Worm (Caenorhabditis elegans) whole organism, L1 larva: ENCODE measurements around the gene C49H3.3.

Experiments
- F16B12.6 ChIP-seq: fragments of 150-350 bp; optimal IDR thresholded peaks from 2 replicates; lab custom pipeline; 2014; ENCODE audit warnings: missing biosample characterization, missing genetic modification characterization
- Y116A8C.19 ChIP-seq: sonication (generic microtip); optimal IDR thresholded peaks from 2 replicates; lab custom pipeline; 2016; ENCODE audit warnings: missing compliant biosample characterization, missing genetic modification characterization, borderline replicate concordance
- aha-1 ChIP-seq: fragments of 150-350 bp; optimal IDR thresholded peaks from 2 replicates; lab custom pipeline; 2014; ENCODE audit warnings: missing biosample characterization, missing genetic modification characterization
- alr-1 ChIP-seq: fragments of 200-800 bp; sonication (Bioruptor generic); optimal IDR thresholded peaks from 2 replicates; lab custom pipeline; 2018; ENCODE audit warnings: borderline replicate concordance, mild to moderate bottlenecking, missing genetic modification characterization, missing compliant biosample characterization
- aly-2 ChIP-seq: fragments of 150-350 bp; optimal IDR thresholded peaks from 2 replicates; lab custom pipeline; 2014; ENCODE audit warnings: missing biosample characterization, missing genetic modification characterization
- ama-1 ChIP-seq: fragments of 150-350 bp; optimal IDR thresholded peaks from 2 replicates; lab custom pipeline; 2014
- ceh-63 ChIP-seq: fragments of 200-800 bp; sonication (Bioruptor generic); optimal IDR thresholded peaks from 2 replicates; lab custom pipeline; 2018; ENCODE audit warnings: mild to moderate bottlenecking, missing genetic modification characterization, missing compliant biosample characterization
- ceh-8 ChIP-seq: fragments of 200-800 bp; sonication (Bioruptor generic); optimal IDR thresholded peaks from 2 replicates; lab custom pipeline; 2018; ENCODE audit warnings: mild to moderate bottlenecking, missing genetic modification characterization, moderate library complexity, missing compliant biosample characterization
- ceh-82 ChIP-seq, 3 experiments: fragments of 150-350 bp in 1 of 3; sonication (generic microtip) in 2 of 3; optimal IDR thresholded peaks; 2 replicates each; lab custom pipeline; 2014 to 2017; ENCODE audit warnings: missing biosample characterization in 3 of 3, missing genetic modification characterization in 3 of 3
- ceh-88 ChIP-seq: fragments of 200-800 bp; sonication (Bioruptor generic); IDR thresholded peaks from 2 replicates; pipeline ENCODE4 v1.3.6; 2022; ENCODE audit warnings: missing genetic modification characterization, missing compliant biosample characterization
- ces-1 ChIP-seq: fragments of 150-350 bp; optimal IDR thresholded peaks from 2 replicates; lab custom pipeline; 2014; ENCODE audit warnings: missing biosample characterization, missing genetic modification reagents, missing genetic modification characterization
- dpl-1 ChIP-seq, 3 experiments: fragments of 150-350 bp in 2 of 3; sonication (generic microtip) in 1 of 3; optimal IDR thresholded peaks; 2 replicates each; lab custom pipeline; 2014 to 2017; ENCODE audit warnings: missing biosample characterization in 3 of 3, missing genetic modification characterization in 3 of 3, missing genetic modification reagents in 3 of 3
- efl-1 ChIP-seq, 4 experiments: fragments of 150-350 bp; optimal IDR thresholded peaks in 3 of 4; peaks in 1 of 4; 1 replicate in 1 of 4; 2 replicates in 3 of 4; lab custom pipeline; 2014; ENCODE audit warnings: missing biosample characterization in 2 of 4, missing genetic modification characterization in 2 of 4, missing genetic modification reagents in 2 of 4
- efl-3 ChIP-seq: fragments of 200-800 bp; sonication (Bioruptor generic); optimal IDR thresholded peaks from 2 replicates; lab custom pipeline; 2018; ENCODE audit warnings: mild to moderate bottlenecking, missing genetic modification characterization, missing compliant biosample characterization
- egl-13 ChIP-seq: sonication (generic microtip); optimal IDR thresholded peaks from 2 replicates; lab custom pipeline; 2016; ENCODE audit warnings: missing genotype, missing genetic modification reagents, missing genetic modification characterization, missing compliant biosample characterization
- egl-27 ChIP-seq, 2 experiments: fragments of 150-350 bp in 1 of 2; sonication (generic microtip); optimal IDR thresholded peaks; 3 replicates each; lab custom pipeline; 2017 to 2018; ENCODE audit warnings: missing biosample characterization in 2 of 2, missing genetic modification characterization in 2 of 2, missing genetic modification reagents in 2 of 2
- elt-3 ChIP-seq, 6 experiments: fragments of 150-350 bp in 1 of 6; sonication (generic microtip); optimal IDR thresholded peaks; 2 replicates each; lab custom pipeline; 2017 to 2018; ENCODE audit warnings: missing biosample characterization in 6 of 6, missing genetic modification characterization in 6 of 6, inconsistent platforms in 1 of 6
- ets-5 ChIP-seq: fragments of 200-800 bp; sonication (Bioruptor generic); IDR thresholded peaks from 2 replicates; pipeline ENCODE4 v1.3.6; 2022; ENCODE audit warnings: missing genetic modification characterization, missing compliant biosample characterization
- fkh-4 ChIP-seq: sonication (generic microtip); optimal IDR thresholded peaks from 2 replicates; lab custom pipeline; 2016; ENCODE audit warnings: missing compliant biosample characterization, missing genetic modification characterization, borderline replicate concordance
- fos-1 ChIP-seq: fragments of 150-350 bp; optimal IDR thresholded peaks from 2 replicates; lab custom pipeline; 2014; ENCODE audit warnings: missing biosample characterization, missing genetic modification characterization
- grh-1 ChIP-seq: fragments of 200-800 bp; sonication (Bioruptor generic); IDR thresholded peaks from 2 replicates; pipeline ENCODE4 v1.3.6; 2022; ENCODE audit warnings: missing genetic modification reagents, missing genetic modification characterization, missing compliant biosample characterization
- hlh-17 ChIP-seq: fragments of 200-800 bp; sonication (Bioruptor generic); optimal IDR thresholded peaks from 2 replicates; lab custom pipeline; 2018; ENCODE audit warnings: missing genetic modification characterization, mild to moderate bottlenecking, missing compliant biosample characterization, moderate library complexity, borderline replicate concordance
- hpl-2 ChIP-seq: fragments of 150-350 bp; optimal IDR thresholded peaks from 2 replicates; lab custom pipeline; 2014; ENCODE audit warnings: missing biosample characterization, missing genetic modification reagents, missing genetic modification characterization
- jun-1 ChIP-seq: fragments of 150-350 bp; optimal IDR thresholded peaks from 2 replicates; lab custom pipeline; 2014; ENCODE audit warnings: missing biosample characterization, missing genetic modification reagents, missing genetic modification characterization
- lin-13 ChIP-seq: fragments of 150-350 bp; optimal IDR thresholded peaks from 2 replicates; lab custom pipeline; 2014; ENCODE audit warnings: missing biosample characterization, missing genetic modification reagents, missing genetic modification characterization
- lin-14 ChIP-seq: fragments of 200-800 bp; sonication (Bioruptor generic); optimal IDR thresholded peaks from 2 replicates; lab custom pipeline; 2018; ENCODE audit warnings: mild to moderate bottlenecking, missing genetic modification characterization, moderate library complexity, missing compliant biosample characterization
- lsy-2 ChIP-seq, 2 experiments: fragments of 150-350 bp; optimal IDR thresholded peaks; 2 replicates each; lab custom pipeline; 2014; ENCODE audit warnings: missing biosample characterization in 2 of 2, missing genetic modification characterization in 2 of 2
- mdl-1 ChIP-seq, 2 experiments: fragments of 150-350 bp; optimal IDR thresholded peaks; 2 replicates each; lab custom pipeline; 2014 to 2017; ENCODE audit warnings: missing biosample characterization in 2 of 2, missing genetic modification characterization in 2 of 2, inconsistent platforms in 1 of 2
- mef-2 ChIP-seq: fragments of 150-350 bp; optimal IDR thresholded peaks from 2 replicates; lab custom pipeline; 2014; ENCODE audit warnings: missing biosample characterization, missing genetic modification characterization
- nhr-11 ChIP-seq: fragments of 150-350 bp; optimal IDR thresholded peaks from 2 replicates; lab custom pipeline; 2014; ENCODE audit warnings: missing biosample characterization, missing genetic modification characterization
- nhr-28 ChIP-seq: fragments of 150-350 bp; optimal IDR thresholded peaks from 2 replicates; lab custom pipeline; 2014; ENCODE audit warnings: missing biosample characterization, missing genetic modification characterization
- nhr-71 ChIP-seq: sonication (generic microtip); optimal IDR thresholded peaks from 2 replicates; lab custom pipeline; 2016; ENCODE audit warnings: mild to moderate bottlenecking, missing genetic modification characterization, moderate library complexity, missing compliant biosample characterization
- nhr-77 ChIP-seq: fragments of 150-350 bp; optimal IDR thresholded peaks from 2 replicates; lab custom pipeline; 2014; ENCODE audit warnings: missing biosample characterization, missing genetic modification characterization
- nhr-84 ChIP-seq: sonication (generic microtip); optimal IDR thresholded peaks from 2 replicates; lab custom pipeline; 2017; ENCODE audit warnings: missing biosample characterization, missing genetic modification characterization
- pag-3 ChIP-seq: sonication (generic microtip); optimal IDR thresholded peaks from 2 replicates; lab custom pipeline; 2017; ENCODE audit warnings: missing genetic modification characterization, mild to moderate bottlenecking, missing compliant biosample characterization, antibody characterized with exemption, borderline replicate concordance; ENCODE audit not compliant: insufficient read depth
- pax-3 ChIP-seq: fragments of 200-800 bp; sonication (Bioruptor generic); optimal IDR thresholded peaks from 2 replicates; lab custom pipeline; 2018; ENCODE audit warnings: mild to moderate bottlenecking, missing genetic modification characterization, moderate library complexity, missing compliant biosample characterization
- pqm-1 ChIP-seq: sonication (generic microtip); optimal IDR thresholded peaks from 3 replicates; lab custom pipeline; 2017; ENCODE audit warnings: missing biosample characterization, missing genetic modification characterization
- snu-23 ChIP-seq: sonication (generic microtip); optimal IDR thresholded peaks from 2 replicates; lab custom pipeline; 2016; ENCODE audit warnings: missing genetic modification characterization, missing compliant biosample characterization
- sptf-1 ChIP-seq: fragments of 150-350 bp; optimal IDR thresholded peaks from 2 replicates; lab custom pipeline; 2014; ENCODE audit warnings: missing biosample characterization, missing genetic modification characterization
- swsn-7 ChIP-seq: sonication (generic microtip); optimal IDR thresholded peaks from 2 replicates; lab custom pipeline; 2016; ENCODE audit warnings: missing genetic modification characterization, missing compliant biosample characterization
- tbx-2 ChIP-seq: sonication (generic microtip); optimal IDR thresholded peaks from 2 replicates; lab custom pipeline; 2016; ENCODE audit warnings: missing genetic modification characterization, missing compliant biosample characterization
- tlp-1 ChIP-seq: fragments of 150-350 bp; optimal IDR thresholded peaks from 2 replicates; lab custom pipeline; 2014; ENCODE audit warnings: missing biosample characterization, missing genetic modification characterization
- unc-130 ChIP-seq: fragments of 150-350 bp; optimal IDR thresholded peaks from 2 replicates; lab custom pipeline; 2017; ENCODE audit warnings: missing biosample characterization, missing genetic modification characterization, inconsistent platforms
- unc-30 ChIP-seq: sonication (generic microtip); optimal IDR thresholded peaks from 2 replicates; lab custom pipeline; 2017; ENCODE audit warnings: missing biosample characterization, missing genetic modification characterization
- unc-98 ChIP-seq: fragments of 200-800 bp; sonication (Bioruptor generic); IDR thresholded peaks from 2 replicates; pipeline ENCODE4 v1.3.6; 2022; ENCODE audit warnings: missing genetic modification characterization, missing compliant biosample characterization
- zip-4 ChIP-seq: fragments of 200-800 bp; sonication (Bioruptor generic); optimal IDR thresholded peaks from 2 replicates; lab custom pipeline; 2018; ENCODE audit warnings: mild to moderate bottlenecking, missing genetic modification characterization, moderate library complexity, missing compliant biosample characterization
- ztf-11 ChIP-seq, 2 experiments: sonication (generic microtip); optimal IDR thresholded peaks; 2 replicates each; lab custom pipeline; 2016 to 2017; ENCODE audit warnings: missing genetic modification characterization in 2 of 2, missing biosample characterization in 1 of 2, missing compliant biosample characterization in 1 of 2
- ztf-4 ChIP-seq: fragments of 150-350 bp; optimal IDR thresholded peaks from 2 replicates; lab custom pipeline; 2014; ENCODE audit warnings: missing biosample characterization, missing genetic modification characterization

The C49H3.3 gene

ce11 chrIV:7909455-7910141 is 14.6 kb upstream of the C49H3.3 start (continued):
- no peak for TF ChIP-seq fos-1 (tag; lab: Kevin White, UChicago)
- no peak for TF ChIP-seq zip-4
- no peak for TF ChIP-seq aly-2 (tag; lab: Kevin White, UChicago)
- TF ChIP-seq lin-13 = no peak
- TF ChIP-seq F16B12.6 = no peak
- no peak for TF ChIP-seq efl-3 (GFP tag; lab: Kevin White, UChicago)
- TF ChIP-seq hpl-2 = no peak
- no peak for TF ChIP-seq ceh-63 (GFP tag; lab: Kevin White, UChicago)
- no peak for TF ChIP-seq grh-1 (GFP tag; lab: Robert Waterston, UW)
- TF ChIP-seq sptf-1 (tag; lab: Kevin White, UChicago) = no peak
- no peak for TF ChIP-seq nhr-84
- TF ChIP-seq tlp-1 = no peak
- no peak for TF ChIP-seq mef-2
- no peak for TF ChIP-seq pqm-1 (tag; lab: Kevin White, UChicago)
- peak; percentile 41 for TF ChIP-seq egl-13 (tag; lab: Kevin White, UChicago)
- no peak for TF ChIP-seq nhr-77 (tag; lab: Kevin White, UChicago)
- TF ChIP-seq ceh-8 (GFP tag; lab: Kevin White, UChicago) = no peak
- peak in 1 of 2 experiments; percentile 32 for TF ChIP-seq efl-1 (optimal IDR thresholded peaks at IDR 0.05; lab: Kevin White, UChicago)
- TF ChIP-seq efl-1 (GFP tag; optimal IDR thresholded peaks at IDR 0.05 in 1 of 2; lab: Kevin White, UChicago) = peak; percentile 9 to 92
- no peak for TF ChIP-seq pag-3
- peak; percentile 20 for TF ChIP-seq swsn-7 (tag; lab: Kevin White, UChicago)
- no peak for TF ChIP-seq egl-27 (tag; optimal IDR thresholded peaks at IDR 0.05; lab: Kevin White, UChicago)
- no peak for TF ChIP-seq jun-1 (tag; lab: Kevin White, UChicago)
- no peak for TF ChIP-seq ceh-88 (GFP tag; lab: Robert Waterston, UW)
- peak; percentile 38 for TF ChIP-seq nhr-71
- no peak for TF ChIP-seq unc-130 (tag; lab: Kevin White, UChicago)
- no peak for TF ChIP-seq hlh-17 (GFP tag; lab: Kevin White, UChicago)
- TF ChIP-seq elt-3 (tag; optimal IDR thresholded peaks at IDR 0.05; lab: Kevin White, UChicago) = no peak
- TF ChIP-seq tbx-2 (tag; lab: Kevin White, UChicago) = peak; percentile 3
- TF ChIP-seq ama-1 (lab: Kevin White, UChicago) = no peak
- TF ChIP-seq fkh-4 (tag; lab: Kevin White, UChicago) = no peak
- no peak for TF ChIP-seq ztf-4 (tag; lab: Kevin White, UChicago)
- no peak for TF ChIP-seq ceh-82 (tag; optimal IDR thresholded peaks at IDR 0.05; lab: Kevin White, UChicago)
- TF ChIP-seq dpl-1 (GFP tag; optimal IDR thresholded peaks at IDR 0.05; lab: Kevin White, UChicago) = no peak
- TF ChIP-seq pax-3 = no peak
- peak; percentile 49 for TF ChIP-seq lin-14 (GFP tag; lab: Kevin White, UChicago)
- peak; percentile 37 for TF ChIP-seq snu-23 (GFP tag; lab: Kevin White, UChicago)
- no peak for TF ChIP-seq ets-5 (GFP tag; lab: Robert Waterston, UW)
- no peak for TF ChIP-seq nhr-28 (tag; lab: Kevin White, UChicago)
- TF ChIP-seq lsy-2 (tag; optimal IDR thresholded peaks at IDR 0.05; lab: Kevin White, UChicago) = peak; percentile 18 to 51
- no peak for TF ChIP-seq Y116A8C.19 (tag; lab: Kevin White, UChicago)
- no peak for TF ChIP-seq nhr-11 (tag; lab: Kevin White, UChicago)
- no peak for TF ChIP-seq alr-1 (tag; lab: Kevin White, UChicago)
- TF ChIP-seq mdl-1 (tag; optimal IDR thresholded peaks at IDR 0.05; lab: Kevin White, UChicago) = peak in 1 of 2 experiments; percentile 13
- TF ChIP-seq ztf-11 (tag; optimal IDR thresholded peaks at IDR 0.05; lab: Kevin White, UChicago) = no peak
- TF ChIP-seq aha-1 = no peak
- TF ChIP-seq ces-1 (GFP tag; lab: Kevin White, UChicago) = no peak
- TF ChIP-seq unc-98 (GFP tag; lab: Robert Waterston, UW) = no peak
- TF ChIP-seq unc-30 = no peak
